Worm (Caenorhabditis elegans): ENCODE measurements around the gene F46C8.3.

Gene F46C8.3

ce11 chrX:7506533-7506932 lies 18.8 kb upstream of the F46C8.3 start, which contains the start of gene lgc-11:
Gene lgc-11, minus strand, starts transcription at chrX:7506633.
- TF ChIP-seq ref-1 (GFP tag; conservative IDR thresholded peaks at IDR 0.05) = no peak
- no peak for TF ChIP-seq tab-1 (GFP tag; IDR thresholded peaks at IDR 0.05)
- TF ChIP-seq med-1 (GFP tag; optimal IDR thresholded peaks at IDR 0.05; ENCODE audit: insufficient read depth) = no peak
- no peak for TF ChIP-seq flt-1 (GFP tag; IDR thresholded peaks at IDR 0.05)
- no peak for TF ChIP-seq klf-2 (GFP tag; conservative IDR thresholded peaks at IDR 0.05)
- TF ChIP-seq ztf-29 (GFP tag; IDR thresholded peaks at IDR 0.05) = no peak
- no peak for TF ChIP-seq cog-1 (tag; optimal IDR thresholded peaks at IDR 0.05)
- no peak for TF ChIP-seq T22C8.4 (GFP tag; IDR thresholded peaks at IDR 0.05)

ce11 chrX:7507141-7507540 lies 18.2 kb upstream of the F46C8.3 start:
- no peak for TF ChIP-seq T22C8.4 (GFP tag; IDR thresholded peaks at IDR 0.05)
- TF ChIP-seq tab-1 (GFP tag; IDR thresholded peaks at IDR 0.05) = no peak
- no peak for TF ChIP-seq klf-2 (GFP tag; conservative IDR thresholded peaks at IDR 0.05)
- no peak for TF ChIP-seq ref-1 (GFP tag; conservative IDR thresholded peaks at IDR 0.05)
- TF ChIP-seq ztf-23 (GFP tag; IDR thresholded peaks at IDR 0.05) = no peak
- no peak; the same call in none of the 2 replicates for TF ChIP-seq flt-1 (GFP tag; IDR thresholded peaks at IDR 0.05)
- TF ChIP-seq cog-1 (tag; optimal IDR thresholded peaks at IDR 0.05) = no peak
- no peak for TF ChIP-seq ztf-29 (GFP tag; IDR thresholded peaks at IDR 0.05)
- TF ChIP-seq med-1 (GFP tag; optimal IDR thresholded peaks at IDR 0.05; ENCODE audit: insufficient read depth) = no peak

ce11 chrX:7512714-7513113 lies 12.7 kb upstream of the F46C8.3 start:
- TF ChIP-seq flt-1 (GFP tag; IDR thresholded peaks at IDR 0.05) = no peak
- no peak for TF ChIP-seq med-1 (GFP tag; optimal IDR thresholded peaks at IDR 0.05; ENCODE audit: insufficient read depth)
- TF ChIP-seq cog-1 (tag; optimal IDR thresholded peaks at IDR 0.05) = no peak
- TF ChIP-seq T22C8.4 (GFP tag; IDR thresholded peaks at IDR 0.05) = no peak
- no peak for TF ChIP-seq ztf-29 (GFP tag; IDR thresholded peaks at IDR 0.05)
- TF ChIP-seq klf-2 (GFP tag; conservative IDR thresholded peaks at IDR 0.05) = no peak
- TF ChIP-seq ztf-23 (GFP tag; IDR thresholded peaks at IDR 0.05) = no peak
- no peak for TF ChIP-seq tab-1 (GFP tag; IDR thresholded peaks at IDR 0.05)
- no peak for TF ChIP-seq ref-1 (GFP tag; conservative IDR thresholded peaks at IDR 0.05)

ce11 chrX:7519569-7519968 lies 5.8 kb upstream of the F46C8.3 start, which contains the start of gene chts-1:
Gene chts-1, minus strand, starts transcription at chrX:7519669.
- TF ChIP-seq tab-1 (GFP tag; IDR thresholded peaks at IDR 0.05) (no peak), ztf-29 (GFP tag; IDR thresholded peaks at IDR 0.05) (no peak)

ce11 chrX:7522595-7522994 lies 2.8 kb upstream of the F46C8.3 start:
- TF ChIP-seq ztf-23 (GFP tag; IDR thresholded peaks at IDR 0.05) (no peak), cog-1 (tag; optimal IDR thresholded peaks at IDR 0.05) (no peak), T22C8.4 (GFP tag; IDR thresholded peaks at IDR 0.05) (no peak)

ce11 chrX:7523799-7524198 lies 1.6 kb upstream of the F46C8.3 start:
- TF ChIP-seq ref-1 (GFP tag; conservative IDR thresholded peaks at IDR 0.05) (no peak), ztf-29 (GFP tag; IDR thresholded peaks at IDR 0.05) (no peak), flt-1 (GFP tag; IDR thresholded peaks at IDR 0.05) (no peak), T22C8.4 (GFP tag; IDR thresholded peaks at IDR 0.05) (no peak), ztf-23 (GFP tag; IDR thresholded peaks at IDR 0.05) (no peak), cog-1 (tag; optimal IDR thresholded peaks at IDR 0.05) (no peak)

- no peak for TF ChIP-seq flt-1 (GFP tag; IDR thresholded peaks at IDR 0.05)
- no peak for TF ChIP-seq T22C8.4 (GFP tag; IDR thresholded peaks at IDR 0.05)
- no peak for TF ChIP-seq tab-1 (GFP tag; IDR thresholded peaks at IDR 0.05)
- TF ChIP-seq cog-1 (tag; optimal IDR thresholded peaks at IDR 0.05) = no peak
- no peak for TF ChIP-seq med-1 (GFP tag; optimal IDR thresholded peaks at IDR 0.05; ENCODE audit: insufficient read depth)
- no peak for TF ChIP-seq ztf-29 (GFP tag; IDR thresholded peaks at IDR 0.05)
- no peak for TF ChIP-seq ztf-23 (GFP tag; IDR thresholded peaks at IDR 0.05)
- no peak for TF ChIP-seq klf-2 (GFP tag; conservative IDR thresholded peaks at IDR 0.05)
- TF ChIP-seq ref-1 (GFP tag; conservative IDR thresholded peaks at IDR 0.05) = no peak
Measured at ce11 chrX:7532632-7533031, 7.3 kb downstream of the F46C8.3 start, which contains the start of gene ceh-14. Gene ceh-14, minus strand, starts transcription at chrX:7532732.

- no peak for TF ChIP-seq med-1 (GFP tag; optimal IDR thresholded peaks at IDR 0.05; ENCODE audit: insufficient read depth)
- no peak for TF ChIP-seq flt-1 (GFP tag; IDR thresholded peaks at IDR 0.05)
- no peak for TF ChIP-seq cog-1 (tag; optimal IDR thresholded peaks at IDR 0.05)
- no peak for TF ChIP-seq ztf-23 (GFP tag; IDR thresholded peaks at IDR 0.05)
- no peak for TF ChIP-seq klf-2 (GFP tag; conservative IDR thresholded peaks at IDR 0.05)
- TF ChIP-seq tab-1 (GFP tag; IDR thresholded peaks at IDR 0.05) = no peak
- TF ChIP-seq ref-1 (GFP tag; conservative IDR thresholded peaks at IDR 0.05) = no peak
- TF ChIP-seq ztf-29 (GFP tag; IDR thresholded peaks at IDR 0.05) = no peak
- TF ChIP-seq T22C8.4 (GFP tag; IDR thresholded peaks at IDR 0.05) = no peak
Measured at ce11 chrX:7534454-7534853, 9.1 kb downstream of the F46C8.3 start.

- TF ChIP-seq ref-1 (GFP tag; conservative IDR thresholded peaks at IDR 0.05) (no peak), klf-2 (GFP tag; conservative IDR thresholded peaks at IDR 0.05) (no peak), cog-1 (tag; optimal IDR thresholded peaks at IDR 0.05) (no peak), ztf-23 (GFP tag; IDR thresholded peaks at IDR 0.05) (no peak), tab-1 (GFP tag; IDR thresholded peaks at IDR 0.05) (no peak), flt-1 (GFP tag; IDR thresholded peaks at IDR 0.05) (no peak), ztf-29 (GFP tag; IDR thresholded peaks at IDR 0.05) (no peak; the same call in 1 of the 2 replicates), T22C8.4 (GFP tag; IDR thresholded peaks at IDR 0.05) (no peak), med-1 (GFP tag; optimal IDR thresholded peaks at IDR 0.05; ENCODE audit: insufficient read depth) (no peak)
Measured at ce11 chrX:7536869-7537268, 11.5 kb downstream of the F46C8.3 start.

- no peak for TF ChIP-seq T22C8.4 (GFP tag; IDR thresholded peaks at IDR 0.05)
- no peak for TF ChIP-seq flt-1 (GFP tag; IDR thresholded peaks at IDR 0.05)
- no peak for TF ChIP-seq ztf-29 (GFP tag; IDR thresholded peaks at IDR 0.05)
- no peak for TF ChIP-seq cog-1 (tag; optimal IDR thresholded peaks at IDR 0.05)
- TF ChIP-seq tab-1 (GFP tag; IDR thresholded peaks at IDR 0.05) = no peak
- no peak for TF ChIP-seq ref-1 (GFP tag; conservative IDR thresholded peaks at IDR 0.05)
- TF ChIP-seq ztf-23 (GFP tag; IDR thresholded peaks at IDR 0.05) = no peak
- TF ChIP-seq med-1 (GFP tag; optimal IDR thresholded peaks at IDR 0.05; ENCODE audit: insufficient read depth) = no peak
- no peak for TF ChIP-seq klf-2 (GFP tag; conservative IDR thresholded peaks at IDR 0.05)
Measured at ce11 chrX:7537742-7538268, 12.4 kb downstream of the F46C8.3 start, which contains the start of gene dpy-7. Gene dpy-7, minus strand, starts transcription at chrX:7537792.

All from whole organism, midembryonic.